Fruit fly (Drosophila melanogaster) whole organism, adult: ENCODE data around the gene CG32437.
A peak's percentile ranks its signal among the peaks of the same experiment; 100 is the strongest.

Experiments used
- CG11617 ChIP-seq: fragments of 200-800 bp; sonication (Bioruptor generic); optimal IDR thresholded peaks from 2 replicates; lab custom pipeline; 2017; ENCODE audit warnings: mild to moderate bottlenecking, missing biosample characterization, missing genetic modification reagents, missing genetic modification characterization
- CG14711 ChIP-seq: fragments of 200-800 bp; sonication (Bioruptor generic); optimal IDR thresholded peaks from 2 replicates; lab custom pipeline; 2018; ENCODE audit warnings: missing biosample characterization, mild to moderate bottlenecking, missing genetic modification characterization, moderate library complexity
- CG33017 ChIP-seq: fragments of 200-800 bp; sonication (Bioruptor generic); optimal IDR thresholded peaks from 2 replicates; lab custom pipeline; 2018; ENCODE audit warnings: missing biosample characterization, mild to moderate bottlenecking, missing genetic modification characterization, moderate library complexity
- CG5204 ChIP-seq: fragments of 200-800 bp; sonication (Bioruptor generic); optimal IDR thresholded peaks from 2 replicates; lab custom pipeline; 2016; ENCODE audit warnings: missing biosample characterization, missing genetic modification characterization
- CG7045 ChIP-seq: fragments of 200-800 bp; sonication (Bioruptor generic); optimal IDR thresholded peaks from 2 replicates; lab custom pipeline; 2017; ENCODE audit warnings: missing biosample characterization, mild to moderate bottlenecking, missing genetic modification characterization
- CG7101 ChIP-seq: fragments of 200-800 bp; sonication (Bioruptor generic); optimal IDR thresholded peaks from 2 replicates; lab custom pipeline; 2018; ENCODE audit warnings: missing biosample characterization, mild to moderate bottlenecking, missing genetic modification characterization, moderate library complexity
- Crg-1 ChIP-seq: fragments of 200-800 bp; sonication (Bioruptor generic); optimal IDR thresholded peaks from 2 replicates; lab custom pipeline; 2016; ENCODE audit warnings: missing biosample characterization, missing genetic modification characterization
- Hr96 ChIP-seq: fragments of 200-800 bp; sonication (Bioruptor generic); optimal IDR thresholded peaks from 2 replicates; lab custom pipeline; 2016; ENCODE audit warnings: missing biosample characterization, missing genetic modification characterization
- bab1 ChIP-seq: fragments of 200-800 bp; sonication (Bioruptor generic); optimal IDR thresholded peaks from 3 replicates; lab custom pipeline; 2019; ENCODE audit warnings: missing biosample characterization, mild to moderate bottlenecking, missing genetic modification characterization, moderate library complexity
- kay ChIP-seq: fragments of 200-800 bp; sonication (Bioruptor generic); peaks from one replicate; lab custom pipeline; 2016; ENCODE audit warnings: missing biosample characterization, missing genetic modification characterization, borderline replicate concordance
- ovo ChIP-seq: fragments of 200-800 bp; sonication (Bioruptor generic); optimal IDR thresholded peaks from 2 replicates; lab custom pipeline; 2016; ENCODE audit warnings: missing biosample characterization, missing genetic modification characterization
- pad ChIP-seq: fragments of 200-800 bp; sonication (Bioruptor generic); optimal IDR thresholded peaks from 3 replicates; lab custom pipeline; 2017; ENCODE audit warnings: missing biosample characterization, missing genetic modification characterization, mild to moderate bottlenecking, moderate library complexity, missing genetic modification reagents
- tj ChIP-seq: fragments of 200-800 bp; sonication (Bioruptor generic); optimal IDR thresholded peaks from 3 replicates; lab custom pipeline; 2017; ENCODE audit warnings: missing biosample characterization, mild to moderate bottlenecking, missing genetic modification characterization, moderate library complexity
- toe ChIP-seq: fragments of 200-800 bp; sonication (Bioruptor generic); optimal IDR thresholded peaks from 2 replicates; lab custom pipeline; 2016; ENCODE audit warnings: missing biosample characterization, missing genetic modification characterization

DNA sequence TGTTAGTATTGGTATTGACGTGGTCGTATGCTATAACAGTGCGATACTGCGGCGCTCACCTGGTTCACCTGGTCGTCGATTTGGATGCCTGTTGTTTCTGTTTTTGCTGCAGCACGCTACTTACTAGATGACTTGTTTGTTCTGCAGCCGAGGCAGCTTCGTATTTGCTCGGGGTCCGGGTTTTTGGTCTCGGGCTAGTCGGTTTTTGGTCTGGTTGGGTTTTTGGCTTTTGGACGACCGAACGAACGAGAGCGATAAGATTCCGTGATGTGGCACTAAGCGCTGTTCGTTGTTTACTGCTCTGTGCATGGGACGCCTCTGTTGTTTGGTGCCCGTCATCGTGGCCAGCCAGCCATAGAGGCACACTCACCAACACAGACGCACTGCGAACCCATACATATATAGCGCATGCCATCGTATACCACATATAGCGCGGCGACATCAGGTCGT lies 8.5 kb upstream of the CG32437 start, which contains the start of gene ebd2:
- no peak for TF ChIP-seq pad (GFP tag; lab: Kevin White, UChicago)
- TF ChIP-seq kay (GFP tag; lab: Kevin White, UChicago) = no peak
- TF ChIP-seq tj (GFP tag; lab: Kevin White, UChicago) = no peak
- TF ChIP-seq Hr96 (GFP tag; lab: Kevin White, UChicago) = peak; percentile 39
- no peak for TF ChIP-seq ovo (GFP tag; lab: Kevin White, UChicago)
- TF ChIP-seq CG5204 = no peak
- TF ChIP-seq bab1 (GFP tag; lab: Kevin White, UChicago) = no peak
- no peak for TF ChIP-seq toe (GFP tag; lab: Kevin White, UChicago)
- TF ChIP-seq CG11617 (GFP tag; lab: Kevin White, UChicago) = no peak
- TF ChIP-seq CG14711 (tag; lab: Kevin White, UChicago) = no peak
- TF ChIP-seq Crg-1 = no peak
- TF ChIP-seq CG7045 (GFP tag; lab: Kevin White, UChicago) = no peak
- TF ChIP-seq CG7101 (tag; lab: Kevin White, UChicago) = no peak
- TF ChIP-seq CG33017 (tag; lab: Kevin White, UChicago) = no peak
